Worm (Caenorhabditis elegans) whole organism, young adult: ENCODE measurements around the gene fbxa-141.
"Not testable (repeated sequence)": the region's sequence is repeated elsewhere in the genome, so short reads cannot be mapped to it uniquely, and the experiment has no call there.

Source experiments
- B0261.1 ChIP-seq: sonication (generic microtip); optimal IDR thresholded peaks from 2 replicates; lab custom pipeline; 2016; ENCODE audit warnings: mild to moderate bottlenecking, missing genetic modification characterization, moderate library complexity, missing compliant biosample characterization
- F10E7.11 ChIP-seq: sonication (generic microtip); optimal IDR thresholded peaks from 2 replicates; lab custom pipeline; 2017; ENCODE audit warnings: mild to moderate bottlenecking, missing genetic modification characterization, moderate library complexity, missing compliant biosample characterization
- F33H1.4 ChIP-seq: fragments of 200-800 bp; sonication (Bioruptor generic); IDR thresholded peaks from 2 replicates; pipeline ENCODE4 v1.3.6; 2022; ENCODE audit warnings: missing genetic modification reagents, missing genetic modification characterization, missing compliant biosample characterization
- F52B5.7 ChIP-seq: sonication (generic microtip); optimal IDR thresholded peaks from 2 replicates; lab custom pipeline; 2016; ENCODE audit warnings: mild to moderate bottlenecking, missing genetic modification characterization, missing compliant biosample characterization
- F55B11.4 ChIP-seq: sonication (generic microtip); optimal IDR thresholded peaks from 2 replicates; lab custom pipeline; 2016; ENCODE audit warnings: missing compliant biosample characterization, missing genetic modification characterization, borderline replicate concordance; ENCODE audit not compliant: insufficient read depth
- K12H6.12 ChIP-seq: fragments of 200-800 bp; sonication (Bioruptor generic); optimal IDR thresholded peaks from 2 replicates; lab custom pipeline; 2018; ENCODE audit warnings: mild to moderate bottlenecking, missing genetic modification characterization, missing compliant biosample characterization
- T07F8.4 ChIP-seq: sonication (generic microtip); optimal IDR thresholded peaks from 2 replicates; lab custom pipeline; 2016; ENCODE audit warnings: mild to moderate bottlenecking, missing genetic modification characterization, moderate library complexity, missing compliant biosample characterization
- Y67H2A.10 ChIP-seq: fragments of 200-800 bp; sonication (Bioruptor generic); conservative IDR thresholded peaks from 2 replicates; pipeline ENCODE4 v1.3.6; 2022; ENCODE audit warnings: missing genetic modification reagents, missing genetic modification characterization, missing compliant biosample characterization
- Y95B8A.8 ChIP-seq: fragments of 200-800 bp; sonication (Bioruptor generic); IDR thresholded peaks from 2 replicates; pipeline ENCODE4 v1.3.6; 2022; ENCODE audit warnings: missing genetic modification reagents, missing genetic modification characterization, missing compliant biosample characterization
- atf-7 ChIP-seq: sonication (generic microtip); optimal IDR thresholded peaks from 2 replicates; lab custom pipeline; 2017; ENCODE audit warnings: mild to moderate bottlenecking, missing genetic modification characterization, missing compliant biosample characterization
- attf-3 ChIP-seq: fragments of 200-800 bp; sonication (Bioruptor generic); conservative IDR thresholded peaks from 2 replicates; pipeline ENCODE4 v1.3.6; 2022; ENCODE audit warnings: missing genetic modification reagents, missing genetic modification characterization, missing compliant biosample characterization
- attf-6 ChIP-seq: fragments of 200-800 bp; sonication (Bioruptor generic); IDR thresholded peaks from 2 replicates; pipeline ENCODE4 v1.3.6; 2022; ENCODE audit warnings: missing genetic modification reagents, missing genetic modification characterization, missing compliant biosample characterization
- ccch-3 ChIP-seq: fragments of 200-800 bp; sonication (Bioruptor generic); optimal IDR thresholded peaks from 2 replicates; lab custom pipeline; 2018; ENCODE audit warnings: mild to moderate bottlenecking, missing genetic modification characterization, missing compliant biosample characterization
- cebp-1 ChIP-seq, 2 experiments: fragments of 200-800 bp in 1 of 2; sonication (Bioruptor generic) in 1 of 2; sonication (generic microtip) in 1 of 2; IDR thresholded peaks in 1 of 2; optimal IDR thresholded peaks in 1 of 2; 2 replicates each; pipeline versions ENCODE4 v1.3.6 to Lab custom; 2017 to 2022; ENCODE audit warnings: missing compliant biosample characterization in 2 of 2, missing genetic modification characterization in 2 of 2, mild to moderate bottlenecking in 1 of 2, missing genetic modification reagents in 1 of 2, moderate library complexity in 1 of 2
- cebp-2 ChIP-seq: fragments of 200-800 bp; sonication (Bioruptor generic); IDR thresholded peaks from 2 replicates; pipeline ENCODE4 v1.3.6; 2022; ENCODE audit warnings: missing genetic modification characterization, missing compliant biosample characterization
- ceh-100 ChIP-seq: fragments of 200-800 bp; sonication (Bioruptor generic); IDR thresholded peaks from 2 replicates; pipeline ENCODE4 v1.3.6; 2022; ENCODE audit warnings: missing genetic modification reagents, missing genetic modification characterization, missing compliant biosample characterization
- ceh-27 ChIP-seq: fragments of 200-800 bp; sonication (Bioruptor generic); optimal IDR thresholded peaks from 2 replicates; lab custom pipeline; 2018; ENCODE audit warnings: mild to moderate bottlenecking, missing genetic modification characterization, moderate library complexity, missing compliant biosample characterization
- ceh-79 ChIP-seq: sonication (generic microtip); optimal IDR thresholded peaks from 2 replicates; lab custom pipeline; 2017; ENCODE audit warnings: mild to moderate bottlenecking, missing genetic modification characterization, missing compliant biosample characterization
- die-1 ChIP-seq: sonication (generic microtip); optimal IDR thresholded peaks from 2 replicates; lab custom pipeline; 2016; ENCODE audit warnings: missing genotype, mild to moderate bottlenecking, missing genetic modification characterization, missing compliant biosample characterization
- egrh-3 ChIP-seq: fragments of 200-800 bp; sonication (Bioruptor generic); IDR thresholded peaks from 2 replicates; pipeline ENCODE4 v1.3.6; 2022; ENCODE audit warnings: missing genetic modification reagents, missing genetic modification characterization, missing compliant biosample characterization
- hlh-12 ChIP-seq: sonication (generic microtip); optimal IDR thresholded peaks from 2 replicates; lab custom pipeline; 2016; ENCODE audit warnings: missing genetic modification characterization, missing compliant biosample characterization
- hlh-26 ChIP-seq: fragments of 200-800 bp; sonication (Bioruptor generic); conservative IDR thresholded peaks from 2 replicates; pipeline ENCODE4 v1.3.6; 2022; ENCODE audit warnings: missing genetic modification reagents, missing genetic modification characterization, missing compliant biosample characterization
- lin-40 ChIP-seq: sonication (generic microtip); optimal IDR thresholded peaks from 2 replicates; lab custom pipeline; 2016; ENCODE audit warnings: missing genetic modification characterization, mild to moderate bottlenecking, missing compliant biosample characterization, missing genotype, missing genetic modification reagents
- lin-54 ChIP-seq: fragments of 200-800 bp; sonication (Bioruptor generic); optimal IDR thresholded peaks from 2 replicates; lab custom pipeline; 2018; ENCODE audit warnings: mild to moderate bottlenecking, missing genetic modification characterization, missing compliant biosample characterization
- lsy-27 ChIP-seq: sonication (generic microtip); optimal IDR thresholded peaks from 2 replicates; lab custom pipeline; 2017; ENCODE audit warnings: missing genetic modification characterization, mild to moderate bottlenecking, missing compliant biosample characterization, antibody characterized with exemption, missing genotype, borderline replicate concordance; ENCODE audit not compliant: insufficient read depth
- madf-10 ChIP-seq: sonication (generic microtip); optimal IDR thresholded peaks from 2 replicates; lab custom pipeline; 2016; ENCODE audit warnings: mild to moderate bottlenecking, missing genetic modification characterization, missing compliant biosample characterization
- madf-3 ChIP-seq: fragments of 200-800 bp; sonication (Bioruptor generic); IDR thresholded peaks from 2 replicates; pipeline ENCODE4 v1.3.6; 2022; ENCODE audit warnings: missing genetic modification reagents, missing genetic modification characterization, missing compliant biosample characterization
- nfya-2 ChIP-seq: fragments of 200-800 bp; sonication (Bioruptor generic); IDR thresholded peaks from 2 replicates; pipeline ENCODE4 v1.3.6; 2022; ENCODE audit warnings: missing genetic modification reagents, missing genetic modification characterization, missing compliant biosample characterization
- nfyb-1 ChIP-seq: fragments of 200-800 bp; sonication (Bioruptor generic); IDR thresholded peaks from 2 replicates; pipeline ENCODE4 v1.3.6; 2022; ENCODE audit warnings: missing genetic modification reagents, missing genetic modification characterization, missing compliant biosample characterization
- nhr-90 ChIP-seq: sonication (generic microtip); optimal IDR thresholded peaks from 2 replicates; lab custom pipeline; 2016; ENCODE audit warnings: missing genotype, mild to moderate bottlenecking, missing genetic modification characterization, missing compliant biosample characterization
- pbrm-1 ChIP-seq: fragments of 200-800 bp; sonication (Bioruptor generic); IDR thresholded peaks from 2 replicates; pipeline ENCODE4 v1.3.6; 2022; ENCODE audit warnings: missing genetic modification reagents, missing genetic modification characterization, missing compliant biosample characterization
- rcor-1 ChIP-seq: fragments of 200-800 bp; sonication (Bioruptor generic); IDR thresholded peaks from 2 replicates; pipeline ENCODE4 v1.3.6; 2022; ENCODE audit warnings: missing genetic modification reagents, missing genetic modification characterization, missing compliant biosample characterization
- snpc-1.3 ChIP-seq: sonication (generic microtip); optimal IDR thresholded peaks from 2 replicates; lab custom pipeline; 2017; ENCODE audit warnings: missing genetic modification characterization, mild to moderate bottlenecking, missing compliant biosample characterization, antibody characterized with exemption, moderate library complexity, missing genotype, missing genetic modification reagents; ENCODE audit not compliant: insufficient read depth
- snpc-3.4 ChIP-seq: sonication (generic microtip); optimal IDR thresholded peaks from 2 replicates; lab custom pipeline; 2017; ENCODE audit warnings: missing genetic modification characterization, mild to moderate bottlenecking, missing compliant biosample characterization, antibody characterized with exemption, moderate library complexity, missing genotype, missing genetic modification reagents
- unc-130 ChIP-seq: sonication (generic microtip); optimal IDR thresholded peaks from 2 replicates; lab custom pipeline; 2016; ENCODE audit warnings: missing genetic modification reagents, missing genetic modification characterization, missing compliant biosample characterization
- unc-62 ChIP-seq: fragments of 150-350 bp; optimal IDR thresholded peaks from 2 replicates; lab custom pipeline; 2014; ENCODE audit warnings: missing biosample characterization, missing genetic modification reagents, missing genetic modification characterization
- xnd-1 ChIP-seq: sonication (generic microtip); optimal IDR thresholded peaks from 2 replicates; lab custom pipeline; 2016; ENCODE audit warnings: missing genotype, missing genetic modification reagents, missing genetic modification characterization, missing compliant biosample characterization
- ztf-22 ChIP-seq: fragments of 200-800 bp; sonication (Bioruptor generic); optimal IDR thresholded peaks from 2 replicates; lab custom pipeline; 2018; ENCODE audit warnings: mild to moderate bottlenecking, missing genetic modification characterization, moderate library complexity, missing compliant biosample characterization
- ztf-3 ChIP-seq: fragments of 200-800 bp; sonication (Bioruptor generic); optimal IDR thresholded peaks from 2 replicates; lab custom pipeline; 2018; ENCODE audit warnings: mild to moderate bottlenecking, missing genetic modification characterization, missing compliant biosample characterization

fbxa-141 gene

DNA sequence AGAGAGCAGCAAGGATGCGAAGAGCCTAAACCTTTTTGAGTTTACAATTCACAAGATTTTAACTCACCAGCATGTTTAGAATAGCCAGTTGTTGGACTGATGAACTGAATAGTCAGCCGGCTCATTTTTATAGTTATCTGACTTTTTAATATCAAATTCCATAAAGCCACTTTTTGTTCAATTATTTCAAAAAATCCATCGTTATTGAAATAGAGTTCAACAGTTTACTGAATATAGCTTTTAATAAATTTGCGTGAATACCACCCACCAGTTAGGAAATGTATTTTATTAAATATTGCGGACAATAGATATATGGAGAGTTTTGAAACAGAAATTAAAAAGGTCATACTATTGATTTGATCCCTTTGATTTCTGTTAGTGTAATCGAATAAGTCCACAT lies 17.4 kb upstream of the fbxa-141 start, which contains the start of gene nspc-20:
Gene nspc-20, minus strand, starts transcription at position 101 of the 400 bp plus-strand sequence.
- TF ChIP-seq K12H6.12 (tag; lab: Kevin White, UChicago), result no peak

DNA sequence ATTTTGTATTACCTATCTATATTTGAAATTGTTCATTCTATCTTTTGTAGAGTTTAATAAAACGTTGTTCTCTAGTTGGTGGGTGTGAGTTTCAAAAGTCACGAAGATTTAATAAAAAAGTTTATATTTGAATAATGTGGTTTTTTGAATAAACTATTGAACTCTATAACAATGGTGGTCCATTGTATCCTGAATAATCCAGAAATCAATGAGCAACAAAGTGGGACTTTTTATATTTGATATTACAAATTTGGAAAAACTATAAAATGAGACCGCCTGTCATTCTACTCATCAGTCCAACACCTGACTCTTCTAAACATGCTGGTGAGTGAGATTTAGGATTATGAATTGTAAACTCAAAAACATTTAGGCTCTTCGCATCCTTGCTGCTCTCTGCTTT lies 15.7 kb upstream of the fbxa-141 start, which contains the start of gene nspc-19:
Gene nspc-19, plus strand, starts transcription at position 301 of the 400 bp plus-strand sequence.
- TF ChIP-seq K12H6.12 (tag; lab: Kevin White, UChicago); ceh-79; snpc-1.3: not testable (repeated sequence)

DNA sequence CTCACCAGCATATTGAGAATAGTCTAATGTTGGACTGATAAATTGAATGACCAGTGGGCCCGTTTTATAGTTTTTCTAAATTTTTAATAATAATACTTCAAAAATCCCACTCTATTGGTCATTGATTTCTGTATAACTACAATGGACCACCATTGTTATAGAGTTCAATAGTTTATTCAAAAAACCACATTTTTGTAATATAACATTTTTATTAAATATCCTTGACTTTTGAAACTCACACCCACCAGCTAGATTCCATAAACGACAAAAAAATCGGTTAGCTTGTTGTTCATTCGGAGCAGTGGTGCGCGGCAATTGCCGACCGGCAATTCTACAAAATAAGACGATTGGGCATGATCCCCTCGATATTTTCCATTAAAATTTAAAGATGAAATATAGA lies 14.8 kb upstream of the fbxa-141 start, which contains the start of gene nspc-18:
Gene nspc-18, minus strand, starts transcription at position 101 of the 400 bp plus-strand sequence.
- TF ChIP-seq T07F8.4 (tag; lab: Kevin White, UChicago), result no peak
- no peak for TF ChIP-seq ccch-3 (GFP tag; lab: Kevin White, UChicago)
- no peak for TF ChIP-seq rcor-1 (GFP tag; lab: Robert Waterston, UW)
- TF ChIP-seq unc-130, result no peak
- no peak for TF ChIP-seq ceh-27
- TF ChIP-seq ztf-22 (GFP tag; lab: Kevin White, UChicago), result no peak
- TF ChIP-seq Y67H2A.10 (GFP tag; lab: Robert Waterston, UW), result no peak
- TF ChIP-seq F33H1.4 (GFP tag; lab: Robert Waterston, UW), result no peak
- TF ChIP-seq F52B5.7 (tag; lab: Kevin White, UChicago), result no peak
- no peak for TF ChIP-seq egrh-3
- no peak for TF ChIP-seq hlh-12 (tag; lab: Kevin White, UChicago)
- TF ChIP-seq hlh-26 (GFP tag; lab: Robert Waterston, UW), result no peak
- no peak for TF ChIP-seq unc-62 (GFP tag; lab: Kevin White, UChicago)
- no peak for TF ChIP-seq lin-54 (GFP tag; lab: Kevin White, UChicago)
- no peak for TF ChIP-seq atf-7 (tag; lab: Kevin White, UChicago)
- TF ChIP-seq madf-10 (tag; lab: Kevin White, UChicago), result no peak
- TF ChIP-seq pbrm-1, result no peak
- TF ChIP-seq lsy-27 (tag; lab: Kevin White, UChicago), result no peak
- TF ChIP-seq, all 124 proteins: peak for 0

DNA sequence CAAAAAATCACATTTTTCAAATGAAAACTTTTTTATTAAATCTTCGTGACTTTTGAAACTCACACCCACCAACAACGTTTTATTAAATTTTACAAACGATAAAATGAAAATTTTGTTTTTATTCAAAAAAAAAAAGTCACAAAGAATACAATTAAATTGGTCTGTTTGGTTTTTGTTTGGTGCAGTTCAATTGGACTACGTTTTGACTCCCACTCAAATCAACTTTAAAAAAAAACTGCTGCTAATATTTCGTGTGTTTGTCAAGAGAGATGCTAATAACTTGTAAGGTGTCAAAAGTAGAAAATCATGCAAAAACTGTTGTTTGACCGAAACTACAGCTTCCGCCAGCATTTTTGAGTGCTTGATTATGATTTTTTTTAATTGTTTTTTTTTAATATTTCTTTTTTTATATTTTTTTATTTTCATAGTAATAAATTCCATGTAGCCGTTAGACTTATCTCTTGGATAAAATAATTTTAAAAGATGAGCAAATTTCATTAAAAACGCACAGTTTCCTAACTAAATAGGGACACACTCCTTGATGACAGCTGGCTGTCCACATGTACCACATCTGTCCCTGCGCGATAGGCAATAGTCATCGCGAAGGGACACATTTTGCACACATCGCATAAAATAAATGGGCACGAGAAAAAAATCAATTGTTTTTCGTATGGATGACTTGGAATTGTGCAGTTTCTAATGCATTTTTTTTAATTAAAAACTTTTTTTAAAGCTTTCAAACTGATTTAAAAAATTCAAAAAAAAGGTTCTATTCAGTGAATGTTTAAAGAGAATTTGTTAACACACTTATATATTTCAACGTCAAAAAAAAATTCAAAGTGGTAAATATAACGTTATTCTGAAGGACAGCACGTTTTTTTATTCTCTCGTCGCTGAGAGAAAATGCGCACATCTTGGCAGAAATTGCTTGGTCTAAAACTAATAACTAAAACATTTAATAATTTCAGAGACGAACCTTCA lies 12.9 kb upstream of the fbxa-141 start:
- TF ChIP-seq attf-6 (GFP tag; lab: Robert Waterston, UW) (peak; percentile 61; the same call in 1 of the 2 replicates), F55B11.4 (tag; lab: Kevin White, UChicago) (no peak), B0261.1 (peak; percentile 62), attf-3 (GFP tag; lab: Robert Waterston, UW) (peak; percentile 58; the same call in 1 of the 2 replicates), ztf-22 (GFP tag; lab: Kevin White, UChicago) (peak; percentile 98), madf-3 (GFP tag; lab: Robert Waterston, UW) (peak; percentile 88), cebp-1 (GFP tag; IDR thresholded peaks at IDR 0.05; lab: Robert Waterston, UW) (peak; percentile 82), cebp-1 (tag; optimal IDR thresholded peaks at IDR 0.05; lab: Kevin White, UChicago) (peak; percentile 98), F33H1.4 (GFP tag; lab: Robert Waterston, UW) (peak; percentile 32), nfyb-1 (GFP tag; lab: Robert Waterston, UW) (peak; percentile 99), die-1 (tag; lab: Kevin White, UChicago) (peak; percentile 59), ccch-3 (GFP tag; lab: Kevin White, UChicago) (peak; percentile 87), Y95B8A.8 (GFP tag; lab: Robert Waterston, UW) (0 out of 2 replicates have a peak, but pooled peaks have one; percentile 64), cebp-2 (GFP tag; lab: Robert Waterston, UW) (peak; percentile 98), hlh-26 (GFP tag; lab: Robert Waterston, UW) (no peak), nhr-90 (tag; lab: Kevin White, UChicago) (peak; percentile 91), nfya-2 (GFP tag; lab: Robert Waterston, UW) (no peak), xnd-1 (tag; lab: Kevin White, UChicago) (no peak), ceh-100 (GFP tag; lab: Robert Waterston, UW) (peak; percentile 71; the same call in 1 of the 2 replicates), snpc-3.4 (no peak), F10E7.11 (tag; lab: Kevin White, UChicago) (peak; percentile 97), lin-40 (peak; percentile 100), ztf-3 (GFP tag; lab: Kevin White, UChicago) (peak; percentile 95)
